1 fruit fly cellular context compared by ENCODE assay signal in the genomic region with DNA sequence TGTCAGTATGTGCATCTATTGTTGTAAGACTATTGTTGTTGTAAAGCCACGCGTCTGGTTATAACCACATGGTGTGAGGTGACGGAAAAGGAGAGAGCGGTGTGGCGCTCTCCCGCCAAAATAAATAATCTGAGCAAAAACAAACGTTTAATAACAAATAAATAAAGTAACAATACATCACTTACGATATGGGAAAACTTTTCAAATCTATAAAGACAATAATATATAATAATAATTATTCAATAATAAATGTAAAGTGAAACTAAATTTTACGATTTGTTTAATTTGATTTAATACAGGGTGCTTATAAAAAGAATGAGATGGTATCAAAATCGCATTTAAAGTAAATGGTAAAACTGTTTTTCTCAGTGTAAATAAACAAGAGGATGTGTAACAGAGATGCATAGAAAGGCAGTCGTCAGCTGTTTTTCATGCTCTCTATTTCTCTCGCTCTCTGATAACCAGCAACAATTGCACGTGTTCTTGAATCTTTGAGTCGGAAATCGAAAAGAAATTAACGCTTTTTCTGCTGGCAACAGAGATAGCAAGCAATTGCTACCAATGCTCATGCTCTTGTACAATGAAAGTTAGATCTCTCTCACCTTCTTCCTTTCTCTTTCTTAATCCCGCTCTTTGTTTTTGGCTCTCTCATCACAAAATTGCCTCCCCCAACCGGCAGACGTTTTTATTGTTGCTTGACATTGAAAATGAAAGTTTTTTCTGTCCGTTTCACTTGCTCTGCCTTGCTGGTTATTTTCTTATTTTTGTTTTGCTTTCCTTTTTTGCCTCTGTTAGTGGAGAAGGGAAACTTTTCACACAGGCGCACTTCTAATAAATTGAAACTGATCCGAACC.
TF ChIP-seq lines count a peak whose summit lies in the region.

No protein-coding gene starts in this region.

TF ChIP-seq in whole organism, embryonic, 481 proteins besides CTCF, POLR2A, EP300 and RAD21 (continued from another document and continues in another):
- TF ChIP-seq CG13775 (GFP tag; optimal IDR thresholded peaks at IDR 0.05; lab: Kevin White, UChicago) (peak; percentile 75), CG17802 (tag; optimal IDR thresholded peaks at IDR 0.05; lab: Kevin White, UChicago) (no peak), ato (GFP tag; IDR thresholded peaks at IDR 0.05; lab: Robert Waterston, UW; ENCODE audit: partially characterized antibody) (no peak), trem (tag; optimal IDR thresholded peaks at IDR 0.05; lab: Kevin White, UChicago) (peak; percentile 95), CG14667 (GFP tag; IDR thresholded peaks at IDR 0.05; lab: Robert Waterston, UW) (peak; percentile 76; the same call in 1 of the 2 replicates), corto (GFP tag; optimal IDR thresholded peaks at IDR 0.05; lab: Kevin White, UChicago) (peak; percentile 5), H15 (GFP tag; IDR thresholded peaks at IDR 0.05; lab: Robert Waterston, UW) (peak; percentile 66; the same call in 2 of the 3 replicates), Dip3 (GFP tag; optimal IDR thresholded peaks at IDR 0.05; lab: Kevin White, UChicago) (no peak), CG17829 (tag; optimal IDR thresholded peaks at IDR 0.05; lab: Kevin White, UChicago) (peak; percentile 97), Ets65A (GFP tag; lab: Kevin White, UChicago) (peak; percentile 52), ap (GFP tag; IDR thresholded peaks at IDR 0.05; lab: Robert Waterston, UW) (peak; percentile 79), Vsx1 (GFP tag; optimal IDR thresholded peaks at IDR 0.05; lab: Kevin White, UChicago) (peak; percentile 86), otp (GFP tag; IDR thresholded peaks at IDR 0.05; lab: Robert Waterston, UW) (no peak), CG9727 (GFP tag; optimal IDR thresholded peaks at IDR 0.05; lab: Kevin White, UChicago) (peak; percentile 88), Oaz (GFP tag; IDR thresholded peaks at IDR 0.05; lab: Robert Waterston, UW) (no peak), fd64A (GFP tag; optimal IDR thresholded peaks at IDR 0.05; lab: Kevin White, UChicago) (no peak), gro (GFP tag; optimal IDR thresholded peaks at IDR 0.05; lab: Kevin White, UChicago) (no peak), kah (GFP tag; optimal IDR thresholded peaks at IDR 0.05; lab: Kevin White, UChicago) (peak; percentile 62), C15 (GFP tag; IDR thresholded peaks at IDR 0.05; lab: Robert Waterston, UW) (peak; percentile 27; the same call in 1 of the 3 replicates), CG12104 (GFP tag; optimal IDR thresholded peaks at IDR 0.05; lab: Kevin White, UChicago) (peak; percentile 80), Optix (GFP tag; IDR thresholded peaks at IDR 0.05; lab: Robert Waterston, UW) (no peak), CG15601 (tag; optimal IDR thresholded peaks at IDR 0.05; lab: Kevin White, UChicago) (peak; percentile 85), CG15073 (GFP tag; optimal IDR thresholded peaks at IDR 0.05; lab: Kevin White, UChicago) (no peak), CHES-1-like (GFP tag; optimal IDR thresholded peaks at IDR 0.05; lab: Kevin White, UChicago) (no peak), jing (GFP tag; optimal IDR thresholded peaks at IDR 0.05; lab: Kevin White, UChicago) (no peak), ac (GFP tag; optimal IDR thresholded peaks at IDR 0.05; lab: Kevin White, UChicago) (peak; percentile 70), Jarid2 (GFP tag; optimal IDR thresholded peaks at IDR 0.05; lab: Kevin White, UChicago) (peak; percentile 43), tx (GFP tag; optimal IDR thresholded peaks at IDR 0.05; lab: Kevin White, UChicago) (no peak), ab (GFP tag; optimal IDR thresholded peaks at IDR 0.05; lab: Kevin White, UChicago) (no peak), Rfx (GFP tag; IDR thresholded peaks at IDR 0.05; lab: Robert Waterston, UW) (peak; percentile 81), wek (GFP tag; optimal IDR thresholded peaks at IDR 0.05; lab: Kevin White, UChicago) (no peak), CG17328 (GFP tag; IDR thresholded peaks at IDR 0.05; lab: Robert Waterston, UW) (peak; percentile 86), pum (GFP tag; optimal IDR thresholded peaks at IDR 0.05; lab: Kevin White, UChicago) (no peak), CG1792 (GFP tag; optimal IDR thresholded peaks at IDR 0.05; lab: Kevin White, UChicago) (peak; percentile 19), CG7987 (GFP tag; optimal IDR thresholded peaks at IDR 0.05; lab: Kevin White, UChicago) (peak; percentile 67), CG12391 (tag; optimal IDR thresholded peaks at IDR 0.05; lab: Kevin White, UChicago) (peak; percentile 91), CG13287 (GFP tag; IDR thresholded peaks at IDR 0.05; lab: Robert Waterston, UW; ENCODE audit: partially characterized antibody) (no peak), CG3407 (GFP tag; optimal IDR thresholded peaks at IDR 0.05; lab: Kevin White, UChicago) (peak; percentile 79), vnd (GFP tag; IDR thresholded peaks at IDR 0.05; lab: Robert Waterston, UW; ENCODE audit: partially characterized antibody) (no peak), CG11093 (GFP tag; IDR thresholded peaks at IDR 0.05; lab: Robert Waterston, UW) (no peak; the same call in 2 of the 3 replicates), Antp (GFP tag; optimal IDR thresholded peaks at IDR 0.05; lab: Kevin White, UChicago) (peak; percentile 32), NFAT (GFP tag; IDR thresholded peaks at IDR 0.05; lab: Robert Waterston, UW) (peak; percentile 70; the same call in 1 of the 2 replicates), TFAM (GFP tag; optimal IDR thresholded peaks at IDR 0.05; lab: Kevin White, UChicago) (peak; percentile 35), CG7745 (tag; optimal IDR thresholded peaks at IDR 0.05; lab: Kevin White, UChicago) (no peak), D19A (tag; optimal IDR thresholded peaks at IDR 0.05; lab: Kevin White, UChicago) (peak; percentile 85), CG6854 (GFP tag; optimal IDR thresholded peaks at IDR 0.05; lab: Kevin White, UChicago) (peak; percentile 81), Nf-YA (GFP tag; IDR thresholded peaks at IDR 0.05; lab: Robert Waterston, UW) (peak; percentile 84), Adf1 (GFP tag; IDR thresholded peaks at IDR 0.05; lab: Robert Waterston, UW) (no peak), CG10431 (GFP tag; optimal IDR thresholded peaks at IDR 0.05; lab: Kevin White, UChicago) (peak; percentile 58), CG31224 (GFP tag; IDR thresholded peaks at IDR 0.05; lab: Robert Waterston, UW) (peak; percentile 66; the same call in 1 of the 2 replicates), yki (optimal IDR thresholded peaks at IDR 0.05; lab: Kevin White, UChicago) (peak; percentile 23), sd (tag; optimal IDR thresholded peaks at IDR 0.05; lab: Kevin White, UChicago) (peak; percentile 43), Hsf (GFP tag; optimal IDR thresholded peaks at IDR 0.05; lab: Kevin White, UChicago) (peak; percentile 45), lov (optimal IDR thresholded peaks at IDR 0.05; lab: Kevin White, UChicago) (no peak), lov (GFP tag; IDR thresholded peaks at IDR 0.05; lab: Robert Waterston, UW) (peak; percentile 69; the same call in 2 of the 3 replicates), pros (GFP tag; optimal IDR thresholded peaks at IDR 0.05; lab: Kevin White, UChicago) (peak; percentile 62), CG7556 (GFP tag; optimal IDR thresholded peaks at IDR 0.05; lab: Kevin White, UChicago) (peak; percentile 93), Sry-δ (GFP tag; optimal IDR thresholded peaks at IDR 0.05; lab: Kevin White, UChicago) (no peak), ci (GFP tag; IDR thresholded peaks at IDR 0.05; lab: Robert Waterston, UW) (peak; percentile 59; the same call in 2 of the 3 replicates), sug (tag; optimal IDR thresholded peaks at IDR 0.05; lab: Kevin White, UChicago) (peak; percentile 48), CG6683 (GFP tag; optimal IDR thresholded peaks at IDR 0.05; lab: Kevin White, UChicago) (peak; percentile 91), CG13424 (tag; optimal IDR thresholded peaks at IDR 0.05; lab: Kevin White, UChicago) (peak; percentile 87), B-H2 (GFP tag; optimal IDR thresholded peaks at IDR 0.05; lab: Kevin White, UChicago) (no peak), CG12299 (tag; optimal IDR thresholded peaks at IDR 0.05; lab: Kevin White, UChicago) (peak; percentile 86), Drgx (GFP tag; IDR thresholded peaks at IDR 0.05; lab: Robert Waterston, UW) (peak; percentile 86), Side (GFP tag; optimal IDR thresholded peaks at IDR 0.05; lab: Kevin White, UChicago) (no peak), Max (GFP tag; optimal IDR thresholded peaks at IDR 0.05; lab: Kevin White, UChicago) (peak; percentile 80), CG31388 (GFP tag; optimal IDR thresholded peaks at IDR 0.05; lab: Kevin White, UChicago) (peak; percentile 49), fu2 (GFP tag; optimal IDR thresholded peaks at IDR 0.05; lab: Kevin White, UChicago) (no peak), Ets97D (GFP tag; optimal IDR thresholded peaks at IDR 0.05; lab: Kevin White, UChicago) (no peak), CG10959 (GFP tag; IDR thresholded peaks at IDR 0.05; lab: Robert Waterston, UW) (peak; percentile 70), mirr (GFP tag; optimal IDR thresholded peaks at IDR 0.05; lab: Kevin White, UChicago) (peak; percentile 39), CG7372 (GFP tag; IDR thresholded peaks at IDR 0.05; lab: Robert Waterston, UW) (peak; percentile 67; the same call in 1 of the 2 replicates), eyg (GFP tag; optimal IDR thresholded peaks at IDR 0.05; lab: Kevin White, UChicago) (peak; percentile 9), CG34376 (GFP tag; optimal IDR thresholded peaks at IDR 0.05; lab: Kevin White, UChicago) (peak; percentile 69), Meics (GFP tag; optimal IDR thresholded peaks at IDR 0.05; lab: Kevin White, UChicago) (peak; percentile 92), wdn (GFP tag; IDR thresholded peaks at IDR 0.05; lab: Robert Waterston, UW) (no peak), CG6689 (GFP tag; IDR thresholded peaks at IDR 0.05; lab: Robert Waterston, UW) (peak; percentile 90), insv (GFP tag; optimal IDR thresholded peaks at IDR 0.05; lab: Kevin White, UChicago) (no peak), bigmax (GFP tag; optimal IDR thresholded peaks at IDR 0.05; lab: Kevin White, UChicago) (no peak), lmd (GFP tag; IDR thresholded peaks at IDR 0.05; lab: Robert Waterston, UW) (peak; percentile 86), ranshi (GFP tag; IDR thresholded peaks at IDR 0.05; lab: Robert Waterston, UW) (peak; percentile 89; the same call in 1 of the 2 replicates), eve (GFP tag; optimal IDR thresholded peaks at IDR 0.05; lab: Kevin White, UChicago) (no peak), CG11504 (tag; optimal IDR thresholded peaks at IDR 0.05; lab: Kevin White, UChicago) (peak; percentile 91), CG2199 (GFP tag; IDR thresholded peaks at IDR 0.05; lab: Robert Waterston, UW) (0 out of 3 replicates have a peak, but pooled peaks have one; percentile 35), H2.0 (GFP tag; IDR thresholded peaks at IDR 0.05; lab: Robert Waterston, UW) (peak; percentile 63), run (tag; optimal IDR thresholded peaks at IDR 0.05; lab: Kevin White, UChicago) (peak; percentile 92), Hr78 (GFP tag; optimal IDR thresholded peaks at IDR 0.05; lab: Kevin White, UChicago) (peak in 1 of 2 experiments; percentile 81), E2f2 (GFP tag; IDR thresholded peaks at IDR 0.05; lab: Robert Waterston, UW) (peak; percentile 51; the same call in 1 of the 2 replicates), CG33213 (GFP tag; optimal IDR thresholded peaks at IDR 0.05; lab: Kevin White, UChicago) (no peak), sima (GFP tag; optimal IDR thresholded peaks at IDR 0.05; lab: Kevin White, UChicago) (no peak), pzg (GFP tag; optimal IDR thresholded peaks at IDR 0.05; lab: Kevin White, UChicago) (no peak), MBD-R2 (GFP tag; IDR thresholded peaks at IDR 0.05; lab: Robert Waterston, UW) (no peak), schlank (tag; optimal IDR thresholded peaks at IDR 0.05; lab: Kevin White, UChicago) (peak; percentile 24), disco-r (GFP tag; optimal IDR thresholded peaks at IDR 0.05; lab: Kevin White, UChicago) (peak; percentile 12), CG30431 (GFP tag; optimal IDR thresholded peaks at IDR 0.05; lab: Kevin White, UChicago) (peak; percentile 6), CG18262 (tag; optimal IDR thresholded peaks at IDR 0.05; lab: Kevin White, UChicago) (peak; percentile 97), Ssrp (tag; optimal IDR thresholded peaks at IDR 0.05; lab: Kevin White, UChicago) (peak; percentile 82), danr (GFP tag; IDR thresholded peaks at IDR 0.05; lab: Robert Waterston, UW) (no peak; the same call in 1 of the 2 replicates), dpn (GFP tag; optimal IDR thresholded peaks at IDR 0.05; lab: Kevin White, UChicago) (peak in 1 of 2 experiments; percentile 75), CG10565 (GFP tag; optimal IDR thresholded peaks at IDR 0.05; lab: Kevin White, UChicago) (peak; percentile 22), dmrt11E (tag; optimal IDR thresholded peaks at IDR 0.05; lab: Kevin White, UChicago) (peak; percentile 84), CG14014 (GFP tag; IDR thresholded peaks at IDR 0.05; lab: Robert Waterston, UW) (peak; percentile 70; the same call in 1 of the 2 replicates), HHEX (GFP tag; optimal IDR thresholded peaks at IDR 0.05; lab: Kevin White, UChicago) (peak; percentile 87), Fer3 (tag; optimal IDR thresholded peaks at IDR 0.05; lab: Kevin White, UChicago) (peak; percentile 89), CG6654 (GFP tag; optimal IDR thresholded peaks at IDR 0.05; lab: Kevin White, UChicago) (peak; percentile 63), Deaf1 (tag; optimal IDR thresholded peaks at IDR 0.05; lab: Kevin White, UChicago) (peak; percentile 66), luna (GFP tag; optimal IDR thresholded peaks at IDR 0.05; lab: Kevin White, UChicago) (no peak), Atf-2 (GFP tag; optimal IDR thresholded peaks at IDR 0.05; lab: Kevin White, UChicago) (peak; percentile 0), CG16815 (GFP tag; optimal IDR thresholded peaks at IDR 0.05; lab: Kevin White, UChicago) (peak; percentile 47), CG18476 (GFP tag; optimal IDR thresholded peaks at IDR 0.05; lab: Kevin White, UChicago) (peak; percentile 76), Myb (GFP tag; optimal IDR thresholded peaks at IDR 0.05; lab: Kevin White, UChicago) (no peak), Doc2 (GFP tag; IDR thresholded peaks at IDR 0.05; lab: Robert Waterston, UW) (no peak), CG11696 (GFP tag; IDR thresholded peaks at IDR 0.05; lab: Robert Waterston, UW) (peak; percentile 76), Chrac-16 (GFP tag; optimal IDR thresholded peaks at IDR 0.05; lab: Kevin White, UChicago) (peak; percentile 47), CG2129 (GFP tag; IDR thresholded peaks at IDR 0.05; lab: Robert Waterston, UW; ENCODE audit: partially characterized antibody) (no peak), Dbx (GFP tag; IDR thresholded peaks at IDR 0.05; lab: Robert Waterston, UW) (peak; percentile 75), CG17361 (GFP tag; IDR thresholded peaks at IDR 0.05; lab: Robert Waterston, UW) (peak; percentile 97), bsh (GFP tag; optimal IDR thresholded peaks at IDR 0.05; lab: Kevin White, UChicago) (peak; percentile 53 to 89), MTF-1 (GFP tag; optimal IDR thresholded peaks at IDR 0.05; lab: Kevin White, UChicago; ENCODE audit: borderline replicate concordance) (peak; percentile 86)
